Worm (Caenorhabditis elegans) whole organism, L1 larva: ENCODE measurements around the gene hcp-2.

Experiments
- C04F5.9 ChIP-seq: sonication (generic microtip); optimal IDR thresholded peaks from 2 replicates; lab custom pipeline; 2016; ENCODE audit warnings: missing genetic modification characterization, missing compliant biosample characterization
- C34B4.2 ChIP-seq: sonication (generic microtip); optimal IDR thresholded peaks from 2 replicates; lab custom pipeline; 2017; ENCODE audit warnings: mild to moderate bottlenecking, missing genetic modification characterization, missing compliant biosample characterization
- Y116A8C.19 ChIP-seq: sonication (generic microtip); optimal IDR thresholded peaks from 2 replicates; lab custom pipeline; 2016; ENCODE audit warnings: missing compliant biosample characterization, missing genetic modification characterization, borderline replicate concordance
- alr-1 ChIP-seq: fragments of 200-800 bp; sonication (Bioruptor generic); optimal IDR thresholded peaks from 2 replicates; lab custom pipeline; 2018; ENCODE audit warnings: borderline replicate concordance, mild to moderate bottlenecking, missing genetic modification characterization, missing compliant biosample characterization
- aly-2 ChIP-seq: fragments of 150-350 bp; optimal IDR thresholded peaks from 2 replicates; lab custom pipeline; 2014; ENCODE audit warnings: missing biosample characterization, missing genetic modification characterization
- blmp-1 ChIP-seq: fragments of 150-350 bp; optimal IDR thresholded peaks from 2 replicates; lab custom pipeline; 2014; ENCODE audit warnings: missing biosample characterization, missing genetic modification characterization
- ceh-63 ChIP-seq: fragments of 200-800 bp; sonication (Bioruptor generic); optimal IDR thresholded peaks from 2 replicates; lab custom pipeline; 2018; ENCODE audit warnings: mild to moderate bottlenecking, missing genetic modification characterization, missing compliant biosample characterization
- ceh-8 ChIP-seq: fragments of 200-800 bp; sonication (Bioruptor generic); optimal IDR thresholded peaks from 2 replicates; lab custom pipeline; 2018; ENCODE audit warnings: mild to moderate bottlenecking, missing genetic modification characterization, moderate library complexity, missing compliant biosample characterization
- ceh-82 ChIP-seq, 3 experiments: fragments of 150-350 bp in 1 of 3; sonication (generic microtip) in 2 of 3; optimal IDR thresholded peaks; 2 replicates each; lab custom pipeline; 2014 to 2017; ENCODE audit warnings: missing biosample characterization in 3 of 3, missing genetic modification characterization in 3 of 3
- ceh-88 ChIP-seq: fragments of 200-800 bp; sonication (Bioruptor generic); IDR thresholded peaks from 2 replicates; pipeline ENCODE4 v1.3.6; 2022; ENCODE audit warnings: missing genetic modification characterization, missing compliant biosample characterization
- ces-1 ChIP-seq: fragments of 150-350 bp; optimal IDR thresholded peaks from 2 replicates; lab custom pipeline; 2014; ENCODE audit warnings: missing biosample characterization, missing genetic modification reagents, missing genetic modification characterization
- dpl-1 ChIP-seq, 3 experiments: fragments of 150-350 bp in 2 of 3; sonication (generic microtip) in 1 of 3; optimal IDR thresholded peaks; 2 replicates each; lab custom pipeline; 2014 to 2017; ENCODE audit warnings: missing biosample characterization in 3 of 3, missing genetic modification characterization in 3 of 3, missing genetic modification reagents in 3 of 3
- dsc-1 ChIP-seq: sonication (generic microtip); optimal IDR thresholded peaks from 2 replicates; lab custom pipeline; 2016; ENCODE audit warnings: mild to moderate bottlenecking, missing genetic modification characterization, missing compliant biosample characterization
- efl-1 ChIP-seq, 4 experiments: fragments of 150-350 bp; optimal IDR thresholded peaks in 3 of 4; peaks in 1 of 4; 1 replicate in 1 of 4; 2 replicates in 3 of 4; lab custom pipeline; 2014; ENCODE audit warnings: missing biosample characterization in 2 of 4, missing genetic modification characterization in 2 of 4, missing genetic modification reagents in 2 of 4
- egl-27 ChIP-seq, 2 experiments: fragments of 150-350 bp in 1 of 2; sonication (generic microtip); optimal IDR thresholded peaks; 3 replicates each; lab custom pipeline; 2017 to 2018; ENCODE audit warnings: missing biosample characterization in 2 of 2, missing genetic modification characterization in 2 of 2, missing genetic modification reagents in 2 of 2
- ets-5 ChIP-seq: fragments of 200-800 bp; sonication (Bioruptor generic); IDR thresholded peaks from 2 replicates; pipeline ENCODE4 v1.3.6; 2022; ENCODE audit warnings: missing genetic modification characterization, missing compliant biosample characterization
- fkh-4 ChIP-seq: sonication (generic microtip); optimal IDR thresholded peaks from 2 replicates; lab custom pipeline; 2016; ENCODE audit warnings: missing compliant biosample characterization, missing genetic modification characterization, borderline replicate concordance
- fos-1 ChIP-seq: fragments of 150-350 bp; optimal IDR thresholded peaks from 2 replicates; lab custom pipeline; 2014; ENCODE audit warnings: missing biosample characterization, missing genetic modification characterization
- grh-1 ChIP-seq: fragments of 200-800 bp; sonication (Bioruptor generic); IDR thresholded peaks from 2 replicates; pipeline ENCODE4 v1.3.6; 2022; ENCODE audit warnings: missing genetic modification reagents, missing genetic modification characterization, missing compliant biosample characterization
- hlh-4 ChIP-seq: sonication (generic microtip); optimal IDR thresholded peaks from 2 replicates; lab custom pipeline; 2016; ENCODE audit warnings: mild to moderate bottlenecking, missing genetic modification characterization, missing compliant biosample characterization
- hpl-2 ChIP-seq: fragments of 150-350 bp; optimal IDR thresholded peaks from 2 replicates; lab custom pipeline; 2014; ENCODE audit warnings: missing biosample characterization, missing genetic modification reagents, missing genetic modification characterization
- isw-1 ChIP-seq: fragments of 200-800 bp; sonication (Bioruptor generic); IDR thresholded peaks from 2 replicates; pipeline ENCODE4 v1.3.6; 2022; ENCODE audit warnings: missing genetic modification characterization, missing compliant biosample characterization
- lin-14 ChIP-seq: fragments of 200-800 bp; sonication (Bioruptor generic); optimal IDR thresholded peaks from 2 replicates; lab custom pipeline; 2018; ENCODE audit warnings: mild to moderate bottlenecking, missing genetic modification characterization, moderate library complexity, missing compliant biosample characterization
- lin-39 ChIP-seq: fragments of 150-350 bp; optimal IDR thresholded peaks from 2 replicates; lab custom pipeline; 2014; ENCODE audit warnings: missing biosample characterization, missing genetic modification reagents, missing genetic modification characterization
- lir-3 ChIP-seq: sonication (generic microtip); optimal IDR thresholded peaks from 2 replicates; lab custom pipeline; 2016; ENCODE audit warnings: mild to moderate bottlenecking, missing genetic modification characterization, moderate library complexity, missing compliant biosample characterization; ENCODE audit not compliant: poor library complexity
- mef-2 ChIP-seq: fragments of 150-350 bp; optimal IDR thresholded peaks from 2 replicates; lab custom pipeline; 2014; ENCODE audit warnings: missing biosample characterization, missing genetic modification characterization
- nhr-19 ChIP-seq: fragments of 200-800 bp; sonication (Bioruptor generic); conservative IDR thresholded peaks from 2 replicates; pipeline ENCODE4 v1.3.6; 2022; ENCODE audit warnings: missing genetic modification characterization, missing compliant biosample characterization
- nhr-20 ChIP-seq: sonication (generic microtip); optimal IDR thresholded peaks from 2 replicates; lab custom pipeline; 2016; ENCODE audit warnings: mild to moderate bottlenecking, missing genetic modification characterization, missing compliant biosample characterization
- nhr-76 ChIP-seq: sonication (generic microtip); optimal IDR thresholded peaks from 2 replicates; lab custom pipeline; 2017; ENCODE audit warnings: missing biosample characterization, missing genetic modification characterization
- nhr-84 ChIP-seq: sonication (generic microtip); optimal IDR thresholded peaks from 2 replicates; lab custom pipeline; 2017; ENCODE audit warnings: missing biosample characterization, missing genetic modification characterization
- nhr-85 ChIP-seq: sonication (generic microtip); peaks from one replicate; lab custom pipeline; 2016; ENCODE audit warnings: missing genetic modification characterization, inconsistent platforms, missing compliant biosample characterization
- nhr-90 ChIP-seq: sonication (generic microtip); optimal IDR thresholded peaks from 2 replicates; lab custom pipeline; 2016; ENCODE audit warnings: mild to moderate bottlenecking, missing genetic modification characterization, missing compliant biosample characterization; ENCODE audit not compliant: poor library complexity
- pax-3 ChIP-seq: fragments of 200-800 bp; sonication (Bioruptor generic); optimal IDR thresholded peaks from 2 replicates; lab custom pipeline; 2018; ENCODE audit warnings: mild to moderate bottlenecking, missing genetic modification characterization, moderate library complexity, missing compliant biosample characterization
- pqm-1 ChIP-seq: sonication (generic microtip); optimal IDR thresholded peaks from 3 replicates; lab custom pipeline; 2017; ENCODE audit warnings: missing biosample characterization, missing genetic modification characterization
- rnt-1 ChIP-seq: sonication (generic microtip); optimal IDR thresholded peaks from 2 replicates; lab custom pipeline; 2016; ENCODE audit warnings: mild to moderate bottlenecking, missing genetic modification characterization, moderate library complexity, missing compliant biosample characterization
- skn-1 ChIP-seq: fragments of 150-350 bp; optimal IDR thresholded peaks from 2 replicates; lab custom pipeline; 2014; ENCODE audit warnings: missing biosample characterization, missing genetic modification characterization
- snpc-4 ChIP-seq: fragments of 150-350 bp; optimal IDR thresholded peaks from 2 replicates; lab custom pipeline; 2014; ENCODE audit warnings: missing biosample characterization, missing genetic modification characterization
- snu-23 ChIP-seq: sonication (generic microtip); optimal IDR thresholded peaks from 2 replicates; lab custom pipeline; 2016; ENCODE audit warnings: missing genetic modification characterization, missing compliant biosample characterization
- sox-4 ChIP-seq: sonication (generic microtip); optimal IDR thresholded peaks from 2 replicates; lab custom pipeline; 2016; ENCODE audit warnings: missing genetic modification characterization, missing compliant biosample characterization
- sptf-1 ChIP-seq: fragments of 150-350 bp; optimal IDR thresholded peaks from 2 replicates; lab custom pipeline; 2014; ENCODE audit warnings: missing biosample characterization, missing genetic modification characterization
- sup-37 ChIP-seq: fragments of 200-800 bp; sonication (Bioruptor generic); optimal IDR thresholded peaks from 2 replicates; lab custom pipeline; 2018; ENCODE audit warnings: mild to moderate bottlenecking, missing genetic modification characterization, missing compliant biosample characterization
- tlp-1 ChIP-seq: fragments of 150-350 bp; optimal IDR thresholded peaks from 2 replicates; lab custom pipeline; 2014; ENCODE audit warnings: missing biosample characterization, missing genetic modification characterization
- unc-130 ChIP-seq: fragments of 150-350 bp; optimal IDR thresholded peaks from 2 replicates; lab custom pipeline; 2017; ENCODE audit warnings: missing biosample characterization, missing genetic modification characterization, inconsistent platforms
- unc-62 ChIP-seq: fragments of 150-350 bp; optimal IDR thresholded peaks from 2 replicates; lab custom pipeline; 2014; ENCODE audit warnings: missing biosample characterization, missing genetic modification reagents, missing genetic modification characterization
- unc-86 ChIP-seq: sonication (generic microtip); optimal IDR thresholded peaks from 2 replicates; lab custom pipeline; 2016; ENCODE audit warnings: missing genetic modification characterization, missing compliant biosample characterization
- unc-98 ChIP-seq: fragments of 200-800 bp; sonication (Bioruptor generic); IDR thresholded peaks from 2 replicates; pipeline ENCODE4 v1.3.6; 2022; ENCODE audit warnings: missing genetic modification characterization, missing compliant biosample characterization
- vab-15 ChIP-seq: sonication (generic microtip); optimal IDR thresholded peaks from 2 replicates; lab custom pipeline; 2017; ENCODE audit warnings: missing genotype, mild to moderate bottlenecking, missing genetic modification characterization, missing compliant biosample characterization
- xbp-1 ChIP-seq: sonication (generic microtip); optimal IDR thresholded peaks from 2 replicates; lab custom pipeline; 2016; ENCODE audit warnings: missing genetic modification characterization, missing compliant biosample characterization
- zag-1 ChIP-seq: fragments of 150-350 bp; optimal IDR thresholded peaks from 2 replicates; lab custom pipeline; 2014; ENCODE audit warnings: missing biosample characterization, missing genetic modification characterization
- ztf-11 ChIP-seq, 2 experiments: sonication (generic microtip); optimal IDR thresholded peaks; 2 replicates each; lab custom pipeline; 2016 to 2017; ENCODE audit warnings: missing genetic modification characterization in 2 of 2, missing biosample characterization in 1 of 2, missing compliant biosample characterization in 1 of 2

The hcp-2 gene

ce11 chrV:9663948-9664347 is 18.3 kb downstream of the hcp-2 start:
- TF ChIP-seq sptf-1 (tag; lab: Kevin White, UChicago) = no peak
- no peak for TF ChIP-seq xbp-1 (tag; lab: Kevin White, UChicago)
- no peak for TF ChIP-seq nhr-84 (tag; lab: Kevin White, UChicago)
- TF ChIP-seq snpc-4 (tag; lab: Kevin White, UChicago) = no peak
- no peak for TF ChIP-seq efl-1 (optimal IDR thresholded peaks at IDR 0.05; lab: Kevin White, UChicago)
- peak in 1 of 2 experiments; percentile 28 for TF ChIP-seq efl-1 (GFP tag; optimal IDR thresholded peaks at IDR 0.05 in 1 of 2; lab: Kevin White, UChicago)
- TF ChIP-seq, all 84 proteins: peak for 1

DNA sequence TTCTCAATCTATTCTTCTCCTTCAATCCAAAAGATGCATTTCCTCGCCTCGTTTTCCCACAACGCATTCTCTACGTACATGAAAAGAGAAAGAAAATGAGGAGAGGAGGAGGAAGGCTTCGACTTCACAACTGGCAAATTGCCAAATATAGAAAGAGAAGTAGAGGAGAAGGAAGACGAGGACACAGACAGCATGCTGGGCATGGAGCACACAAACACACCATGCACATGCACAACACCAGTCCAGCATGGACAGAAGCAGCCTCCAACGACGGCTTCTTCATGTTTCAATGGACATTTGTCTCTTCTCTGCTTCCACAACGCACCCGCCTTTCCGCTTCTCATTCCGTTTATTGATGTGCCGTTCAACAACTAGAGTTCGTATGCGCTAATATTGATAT is 19.0 kb downstream of the hcp-2 start:
- peak in 2 of 3 experiments; percentile 36 to 64 for TF ChIP-seq ceh-82 (tag; optimal IDR thresholded peaks at IDR 0.05; lab: Kevin White, UChicago)
- TF ChIP-seq nhr-84 (tag; lab: Kevin White, UChicago) = no peak
- TF ChIP-seq dsc-1 (tag; lab: Kevin White, UChicago) = no peak
- TF ChIP-seq tlp-1 (tag; lab: Kevin White, UChicago) = no peak
- no peak for TF ChIP-seq unc-98
- no peak for TF ChIP-seq vab-15 (tag; lab: Kevin White, UChicago)
- TF ChIP-seq ceh-63 (GFP tag; lab: Kevin White, UChicago) = no peak
- no peak for TF ChIP-seq C34B4.2
- no peak for TF ChIP-seq isw-1 (GFP tag; lab: Robert Waterston, UW)
- TF ChIP-seq fos-1 (tag; lab: Kevin White, UChicago) = no peak
- TF ChIP-seq snu-23 (GFP tag; lab: Kevin White, UChicago) = peak; percentile 13
- TF ChIP-seq efl-1 (optimal IDR thresholded peaks at IDR 0.05; lab: Kevin White, UChicago) = peak; percentile 9 to 19
- TF ChIP-seq efl-1 (GFP tag; optimal IDR thresholded peaks at IDR 0.05 in 1 of 2; lab: Kevin White, UChicago) = no peak
- no peak for TF ChIP-seq zag-1 (tag; lab: Kevin White, UChicago)
- no peak for TF ChIP-seq nhr-85 (tag; lab: Kevin White, UChicago)
- TF ChIP-seq egl-27 (tag; optimal IDR thresholded peaks at IDR 0.05; lab: Kevin White, UChicago) = no peak
- no peak for TF ChIP-seq Y116A8C.19 (tag; lab: Kevin White, UChicago)
- no peak for TF ChIP-seq ces-1 (GFP tag; lab: Kevin White, UChicago)
- no peak for TF ChIP-seq pax-3 (tag; lab: Kevin White, UChicago)
- TF ChIP-seq unc-86 (tag; lab: Kevin White, UChicago) = no peak
- TF ChIP-seq rnt-1 (tag; lab: Kevin White, UChicago) = no peak
- TF ChIP-seq sup-37 (GFP tag; lab: Kevin White, UChicago) = no peak
- peak in 1 of 3 experiments; percentile 4 for TF ChIP-seq dpl-1 (GFP tag; optimal IDR thresholded peaks at IDR 0.05; lab: Kevin White, UChicago)
- no peak for TF ChIP-seq lir-3 (tag; lab: Kevin White, UChicago)
- no peak for TF ChIP-seq ztf-11 (tag; optimal IDR thresholded peaks at IDR 0.05; lab: Kevin White, UChicago)
- peak; percentile 84 for TF ChIP-seq lin-14 (GFP tag; lab: Kevin White, UChicago)
- no peak for TF ChIP-seq aly-2 (tag; lab: Kevin White, UChicago)
- no peak for TF ChIP-seq nhr-90 (tag; lab: Kevin White, UChicago)
- TF ChIP-seq pqm-1 = no peak
- TF ChIP-seq nhr-19 (GFP tag; lab: Robert Waterston, UW) = no peak
- TF ChIP-seq grh-1 = no peak
- TF ChIP-seq nhr-76 (tag; lab: Kevin White, UChicago) = no peak
- no peak for TF ChIP-seq fkh-4
- no peak for TF ChIP-seq C04F5.9
- no peak for TF ChIP-seq nhr-20
- no peak for TF ChIP-seq unc-130 (tag; lab: Kevin White, UChicago)
- TF ChIP-seq ets-5 (GFP tag; lab: Robert Waterston, UW) = no peak
- TF ChIP-seq hpl-2 (GFP tag; lab: Kevin White, UChicago) = no peak
- no peak for TF ChIP-seq mef-2 (tag; lab: Kevin White, UChicago)
- TF ChIP-seq sox-4 (tag; lab: Kevin White, UChicago) = no peak
- no peak for TF ChIP-seq ceh-8 (GFP tag; lab: Kevin White, UChicago)
- no peak for TF ChIP-seq unc-62 (GFP tag; lab: Kevin White, UChicago)
- TF ChIP-seq hlh-4 (tag; lab: Kevin White, UChicago) = no peak
- no peak for TF ChIP-seq blmp-1 (tag; lab: Kevin White, UChicago)
- TF ChIP-seq alr-1 = no peak
- no peak for TF ChIP-seq skn-1
- TF ChIP-seq lin-39 (tag; lab: Kevin White, UChicago) = no peak
- TF ChIP-seq ceh-88 = no peak
